Worm (Caenorhabditis elegans) whole organism, young adult: ENCODE results near the gene C50F4.9.

Experiments
- cebp-2 ChIP-seq: fragments of 200-800 bp; sonication (Bioruptor generic); IDR thresholded peaks from 2 replicates; pipeline ENCODE4 v1.3.6; 2022; ENCODE audit warnings: missing genetic modification characterization, missing compliant biosample characterization
- egl-44 ChIP-seq: fragments of 200-800 bp; sonication (Bioruptor generic); IDR thresholded peaks from 2 replicates; pipeline ENCODE4 v1.3.6; 2022; ENCODE audit warnings: missing genetic modification reagents, missing genetic modification characterization, missing compliant biosample characterization
- somi-1 ChIP-seq: fragments of 200-800 bp; sonication (Bioruptor generic); optimal IDR thresholded peaks from 2 replicates; lab custom pipeline; 2018; ENCODE audit warnings: mild to moderate bottlenecking, missing genetic modification characterization, missing compliant biosample characterization
- unc-62 ChIP-seq: fragments of 150-350 bp; optimal IDR thresholded peaks from 2 replicates; lab custom pipeline; 2014; ENCODE audit warnings: missing biosample characterization, missing genetic modification reagents, missing genetic modification characterization

DNA sequence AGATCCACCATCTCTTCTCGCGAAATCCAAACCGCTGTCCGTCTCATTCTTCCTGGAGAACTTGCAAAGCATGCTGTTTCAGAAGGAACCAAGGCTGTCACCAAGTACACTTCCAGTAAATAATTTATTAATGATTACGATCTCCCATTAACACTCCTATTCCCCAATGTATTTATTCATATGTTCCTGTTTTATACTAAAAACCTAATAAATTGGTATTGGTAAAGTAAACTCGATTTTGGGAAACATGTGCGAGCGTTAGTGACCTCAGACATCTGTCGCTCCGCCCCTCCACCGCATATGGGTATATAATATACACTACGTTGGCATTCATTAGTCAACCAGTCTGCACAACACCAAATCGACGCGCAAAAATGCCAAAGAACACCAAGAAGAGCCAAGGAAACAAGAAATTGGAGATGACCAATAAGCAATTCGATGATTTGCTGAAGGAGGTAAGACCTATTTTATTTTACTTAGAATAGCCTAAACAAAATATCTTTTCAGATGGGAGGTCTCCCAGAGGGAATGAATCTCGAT lies 22.1 kb upstream of the C50F4.9 start, which contains the start of gene C50F4.6:
- TF ChIP-seq unc-62 (no peak), somi-1 (GFP tag; lab: Kevin White, UChicago) (no peak), egl-44 (GFP tag; lab: Robert Waterston, UW) (no peak), cebp-2 (no peak)
